Worm (Caenorhabditis elegans) whole organism, L4 larva: ENCODE data around the gene F21G4.5.

Source experiments
- D1046.2 ChIP-seq: fragments of 200-800 bp; sonication (Bioruptor generic); IDR thresholded peaks from 2 replicates; pipeline ENCODE4 v1.3.6; 2022; ENCODE audit warnings: missing genetic modification characterization, missing compliant biosample characterization
- F10B5.3 ChIP-seq: sonication (generic microtip); optimal IDR thresholded peaks from 2 replicates; lab custom pipeline; 2016; ENCODE audit warnings: mild to moderate bottlenecking, missing genetic modification characterization, missing compliant biosample characterization
- F26F4.8 ChIP-seq: fragments of 200-800 bp; sonication (Bioruptor generic); conservative IDR thresholded peaks from 2 replicates; pipeline ENCODE4 v1.3.6; 2022; ENCODE audit warnings: missing genetic modification characterization, missing compliant biosample characterization
- F37D6.2 ChIP-seq: sonication (generic microtip); optimal IDR thresholded peaks from 2 replicates; lab custom pipeline; 2016; ENCODE audit warnings: mild to moderate bottlenecking, missing genetic modification characterization, missing compliant biosample characterization
- F44E2.7 ChIP-seq: fragments of 200-800 bp; sonication (Bioruptor generic); IDR thresholded peaks from 2 replicates; pipeline ENCODE4 v2.1.2; 2022; ENCODE audit warnings: missing genetic modification characterization, missing compliant biosample characterization
- R02D3.7 ChIP-seq: fragments of 150-350 bp; sonication (generic microtip); optimal IDR thresholded peaks from 3 replicates; lab custom pipeline; 2014; ENCODE audit warnings: missing biosample characterization, missing genetic modification characterization
- Y75B8A.6 ChIP-seq: fragments of 200-800 bp; sonication (Bioruptor generic); IDR thresholded peaks from 2 replicates; pipeline ENCODE4 v1.3.6; 2022; ENCODE audit warnings: missing genetic modification reagents, missing genetic modification characterization, missing compliant biosample characterization
- ama-1 ChIP-seq: fragments of 150-350 bp; optimal IDR thresholded peaks from 2 replicates; lab custom pipeline; 2014; ENCODE audit warnings: inconsistent platforms, mixed read lengths
- arid-1 ChIP-seq: fragments of 200-800 bp; sonication (Bioruptor generic); conservative IDR thresholded peaks from 2 replicates; pipeline ENCODE4 v1.3.6; 2022; ENCODE audit warnings: missing genetic modification reagents, missing genetic modification characterization, missing compliant biosample characterization
- ceh-32 ChIP-seq: sonication (generic microtip); optimal IDR thresholded peaks from 2 replicates; lab custom pipeline; 2016; ENCODE audit warnings: mild to moderate bottlenecking, missing genetic modification characterization, missing compliant biosample characterization; ENCODE audit not compliant: poor library complexity
- ceh-62 ChIP-seq: sonication (generic microtip); optimal IDR thresholded peaks from 2 replicates; lab custom pipeline; 2017; ENCODE audit warnings: missing biosample characterization, missing genetic modification characterization
- ceh-82 ChIP-seq: sonication (generic microtip); optimal IDR thresholded peaks from 2 replicates; lab custom pipeline; 2017; ENCODE audit warnings: missing biosample characterization, missing genetic modification characterization
- ces-1 ChIP-seq: fragments of 150-350 bp; sonication (generic microtip); optimal IDR thresholded peaks from 4 replicates; lab custom pipeline; 2014; ENCODE audit warnings: missing biosample characterization, missing genetic modification reagents, missing genetic modification characterization
- ctbp-1 ChIP-seq: fragments of 200-800 bp; sonication (Bioruptor generic); IDR thresholded peaks from 2 replicates; pipeline ENCODE4 v1.3.6; 2022; ENCODE audit warnings: missing genetic modification reagents, missing genetic modification characterization, missing compliant biosample characterization
- daf-12 ChIP-seq: fragments of 150-350 bp; optimal IDR thresholded peaks from 2 replicates; lab custom pipeline; 2014; ENCODE audit warnings: missing biosample characterization, missing genetic modification reagents, missing genetic modification characterization
- daf-16 ChIP-seq, 3 experiments: sonication (generic microtip); optimal IDR thresholded peaks; 2 replicates each; lab custom pipeline; 2016 to 2017; ENCODE audit warnings: missing genetic modification characterization in 3 of 3, missing genetic modification reagents in 3 of 3, mild to moderate bottlenecking in 2 of 3, missing compliant biosample characterization in 2 of 3, missing biosample characterization in 1 of 3, moderate library complexity in 1 of 3
- daf-8 ChIP-seq: fragments of 200-800 bp; sonication (Bioruptor generic); IDR thresholded peaks from 2 replicates; pipeline ENCODE4 v1.3.6; 2022; ENCODE audit warnings: missing genetic modification characterization, missing compliant biosample characterization
- dmd-8 ChIP-seq: fragments of 200-800 bp; sonication (Bioruptor generic); IDR thresholded peaks from 2 replicates; pipeline ENCODE4 v1.3.6; 2022; ENCODE audit warnings: missing genetic modification characterization, missing compliant biosample characterization
- dmd-9 ChIP-seq: fragments of 200-800 bp; sonication (Bioruptor generic); IDR thresholded peaks from 2 replicates; pipeline ENCODE4 v1.3.6; 2022; ENCODE audit warnings: missing genetic modification reagents, missing genetic modification characterization, missing compliant biosample characterization
- dve-1 ChIP-seq: sonication (generic microtip); optimal IDR thresholded peaks from 2 replicates; lab custom pipeline; 2017; ENCODE audit warnings: antibody characterized with exemption, mild to moderate bottlenecking, missing genetic modification characterization, missing compliant biosample characterization; ENCODE audit not compliant: insufficient read depth
- fos-1 ChIP-seq: fragments of 150-350 bp; optimal IDR thresholded peaks from 2 replicates; lab custom pipeline; 2014; ENCODE audit warnings: missing biosample characterization, missing genetic modification characterization
- hlh-11 ChIP-seq: fragments of 200-800 bp; sonication (Bioruptor generic); optimal IDR thresholded peaks from 2 replicates; lab custom pipeline; 2018; ENCODE audit warnings: mild to moderate bottlenecking, missing genetic modification characterization, missing compliant biosample characterization
- hmg-1.1 ChIP-seq: fragments of 200-800 bp; sonication (Bioruptor generic); IDR thresholded peaks from 2 replicates; pipeline ENCODE4 v1.3.6; 2022; ENCODE audit warnings: missing genetic modification reagents, missing genetic modification characterization, missing compliant biosample characterization
- jun-1 ChIP-seq: fragments of 150-350 bp; optimal IDR thresholded peaks from 2 replicates; lab custom pipeline; 2014; ENCODE audit warnings: missing biosample characterization, missing genetic modification reagents, missing genetic modification characterization
- lin-15B ChIP-seq: fragments of 150-350 bp; sonication (generic microtip); optimal IDR thresholded peaks from 3 replicates; lab custom pipeline; 2014; ENCODE audit warnings: missing biosample characterization, missing genetic modification characterization
- lin-39 ChIP-seq: fragments of 150-350 bp; optimal IDR thresholded peaks from 2 replicates; lab custom pipeline; 2014; ENCODE audit warnings: missing biosample characterization, missing genetic modification reagents, missing genetic modification characterization
- lsy-2 ChIP-seq, 2 experiments: fragments of 150-350 bp in 1 of 2; sonication (generic microtip) in 1 of 2; optimal IDR thresholded peaks; 2 replicates each; lab custom pipeline; 2014 to 2017; ENCODE audit warnings: missing biosample characterization in 2 of 2, missing genetic modification characterization in 2 of 2
- mep-1 ChIP-seq: fragments of 150-350 bp; sonication (generic microtip); optimal IDR thresholded peaks from 3 replicates; lab custom pipeline; 2014; ENCODE audit warnings: missing biosample characterization, missing genetic modification characterization
- mxl-2 ChIP-seq: fragments of 200-800 bp; sonication (Bioruptor generic); conservative IDR thresholded peaks from 2 replicates; pipeline ENCODE4 v1.3.6; 2022; ENCODE audit warnings: missing genetic modification reagents, missing genetic modification characterization, missing compliant biosample characterization
- mxl-3 ChIP-seq: fragments of 200-800 bp; sonication (Bioruptor generic); optimal IDR thresholded peaks from 2 replicates; lab custom pipeline; 2018; ENCODE audit warnings: mild to moderate bottlenecking, missing genetic modification characterization, missing compliant biosample characterization
- nhr-11 ChIP-seq: fragments of 150-350 bp; optimal IDR thresholded peaks from 2 replicates; lab custom pipeline; 2014; ENCODE audit warnings: missing biosample characterization, missing genetic modification characterization
- nhr-111 ChIP-seq: fragments of 200-800 bp; sonication (Bioruptor generic); optimal IDR thresholded peaks from 2 replicates; lab custom pipeline; 2018; ENCODE audit warnings: mild to moderate bottlenecking, missing genetic modification characterization, missing compliant biosample characterization
- nhr-237 ChIP-seq: sonication (generic microtip); optimal IDR thresholded peaks from 2 replicates; lab custom pipeline; 2017; ENCODE audit warnings: missing biosample characterization, missing genetic modification characterization
- nhr-28 ChIP-seq: fragments of 150-350 bp; optimal IDR thresholded peaks from 2 replicates; lab custom pipeline; 2014; ENCODE audit warnings: missing biosample characterization, missing genetic modification characterization
- nhr-6 ChIP-seq: fragments of 150-350 bp; optimal IDR thresholded peaks from 2 replicates; lab custom pipeline; 2014; ENCODE audit warnings: missing biosample characterization, missing genetic modification characterization
- nhr-76 ChIP-seq: fragments of 150-350 bp; optimal IDR thresholded peaks from 2 replicates; lab custom pipeline; 2014; ENCODE audit warnings: missing biosample characterization, missing genetic modification characterization
- nhr-77 ChIP-seq: fragments of 150-350 bp; optimal IDR thresholded peaks from 2 replicates; lab custom pipeline; 2014; ENCODE audit warnings: missing biosample characterization, missing genetic modification characterization
- pqm-1 ChIP-seq: sonication (generic microtip); optimal IDR thresholded peaks from 2 replicates; lab custom pipeline; 2017; ENCODE audit warnings: missing biosample characterization, missing genetic modification characterization
- snpc-4 ChIP-seq: fragments of 150-350 bp; optimal IDR thresholded peaks from 2 replicates; lab custom pipeline; 2014; ENCODE audit warnings: missing biosample characterization, missing genetic modification characterization
- tra-1 ChIP-seq: fragments of 200-800 bp; sonication (Bioruptor generic); IDR thresholded peaks from 2 replicates; pipeline ENCODE4 v1.3.6; 2022; ENCODE audit warnings: missing genetic modification reagents, missing genetic modification characterization, missing compliant biosample characterization
- unc-62 ChIP-seq, 3 experiments: fragments of 150-350 bp in 1 of 3; sonication (generic microtip); optimal IDR thresholded peaks in 2 of 3; peaks in 1 of 3; 1 replicate in 1 of 3; 2 replicates in 2 of 3; lab custom pipeline; 2014 to 2017; ENCODE audit warnings: missing biosample characterization in 3 of 3, missing genetic modification characterization in 3 of 3, missing genetic modification reagents in 3 of 3, missing genotype in 1 of 3
- vab-7 ChIP-seq: fragments of 200-800 bp; sonication (Bioruptor generic); IDR thresholded peaks from 2 replicates; pipeline ENCODE4 v1.3.6; 2022; ENCODE audit warnings: missing genetic modification reagents, missing genetic modification characterization, missing compliant biosample characterization
- zfp-2 ChIP-seq: sonication (generic microtip); optimal IDR thresholded peaks from 2 replicates; lab custom pipeline; 2016; ENCODE audit warnings: mild to moderate bottlenecking, missing genetic modification characterization, missing compliant biosample characterization
- zip-2 ChIP-seq: fragments of 150-350 bp; optimal IDR thresholded peaks from 2 replicates; lab custom pipeline; 2014; ENCODE audit warnings: missing biosample characterization, missing genetic modification characterization

F21G4.5 gene

ce11 chrX:9948528-9948927, 42.6 kb downstream of the F21G4.5 start:
- TF ChIP-seq dve-1 (tag; lab: Kevin White, UChicago) (no peak), zfp-2 (tag; lab: Kevin White, UChicago) (no peak), dmd-8 (GFP tag; lab: Robert Waterston, UW) (no peak), unc-62 (GFP tag; optimal IDR thresholded peaks at IDR 0.05 in 1 of 2; lab: Kevin White, UChicago) (peak in 1 of 2 experiments; percentile 96), unc-62 (tag; optimal IDR thresholded peaks at IDR 0.05; lab: Kevin White, UChicago) (no peak), F44E2.7 (GFP tag; lab: Robert Waterston, UW) (no peak)

- TF ChIP-seq nhr-237 (tag; lab: Kevin White, UChicago) (no peak), F26F4.8 (GFP tag; lab: Robert Waterston, UW) (no peak), D1046.2 (GFP tag; lab: Robert Waterston, UW) (no peak), lin-15B (tag; lab: Kevin White, UChicago) (no peak), ceh-82 (no peak), nhr-6 (tag; lab: Kevin White, UChicago) (no peak), nhr-76 (no peak), arid-1 (GFP tag; lab: Robert Waterston, UW) (no peak), snpc-4 (tag; lab: Kevin White, UChicago) (no peak), vab-7 (GFP tag; lab: Robert Waterston, UW) (no peak), mep-1 (tag; lab: Kevin White, UChicago) (no peak), R02D3.7 (no peak), ctbp-1 (GFP tag; lab: Robert Waterston, UW) (no peak), nhr-11 (tag; lab: Kevin White, UChicago) (no peak), hmg-1.1 (GFP tag; lab: Robert Waterston, UW) (no peak), nhr-28 (tag; lab: Kevin White, UChicago) (no peak)
- TF ChIP-seq, all 104 proteins: peak for 0
These were observed 43.0 kb downstream of the F21G4.5 start, which contains the start of gene nas-37 for ce11 chrX:9948963-9949362. Gene nas-37, minus strand, starts transcription at chrX:9949063.

ce11 chrX:9954483-9955041, 48.6 kb downstream of the F21G4.5 start, which contains the start of gene cysl-1:
Gene cysl-1, minus strand, starts transcription at chrX:9954533.
- TF ChIP-seq daf-16 (GFP tag; optimal IDR thresholded peaks at IDR 0.05; lab: Kevin White, UChicago) (peak in 1 of 2 experiments; percentile 80), daf-16 (tag; optimal IDR thresholded peaks at IDR 0.05; lab: Kevin White, UChicago) (no peak), mxl-2 (GFP tag; lab: Robert Waterston, UW) (no peak), ceh-62 (no peak), hlh-11 (peak; percentile 23), nhr-111 (GFP tag; lab: Kevin White, UChicago) (no peak), ceh-32 (tag; lab: Kevin White, UChicago) (no peak), D1046.2 (GFP tag; lab: Robert Waterston, UW) (no peak), unc-62 (GFP tag; optimal IDR thresholded peaks at IDR 0.05 in 1 of 2; lab: Kevin White, UChicago) (no peak), unc-62 (tag; optimal IDR thresholded peaks at IDR 0.05; lab: Kevin White, UChicago) (no peak), pqm-1 (tag; lab: Kevin White, UChicago) (no peak), ama-1 (no peak), tra-1 (GFP tag; lab: Robert Waterston, UW) (no peak), F26F4.8 (GFP tag; lab: Robert Waterston, UW) (no peak), nhr-6 (tag; lab: Kevin White, UChicago) (no peak), mep-1 (tag; lab: Kevin White, UChicago) (no peak), lin-39 (tag; lab: Kevin White, UChicago) (no peak), lsy-2 (tag; optimal IDR thresholded peaks at IDR 0.05; lab: Kevin White, UChicago) (no peak), lin-15B (tag; lab: Kevin White, UChicago) (no peak), mxl-3 (GFP tag; lab: Kevin White, UChicago) (peak; percentile 35), ctbp-1 (GFP tag; lab: Robert Waterston, UW) (no peak), F10B5.3 (tag; lab: Kevin White, UChicago) (no peak), dmd-8 (GFP tag; lab: Robert Waterston, UW) (no peak), nhr-11 (tag; lab: Kevin White, UChicago) (peak; percentile 24), fos-1 (tag; lab: Kevin White, UChicago) (no peak), nhr-77 (tag; lab: Kevin White, UChicago) (no peak), zip-2 (tag; lab: Kevin White, UChicago) (no peak), F37D6.2 (tag; lab: Kevin White, UChicago) (no peak), nhr-28 (tag; lab: Kevin White, UChicago) (peak; percentile 28), arid-1 (GFP tag; lab: Robert Waterston, UW) (no peak), Y75B8A.6 (GFP tag; lab: Robert Waterston, UW) (no peak), ces-1 (GFP tag; lab: Kevin White, UChicago) (no peak), daf-12 (tag; lab: Kevin White, UChicago) (no peak), ceh-82 (no peak), nhr-237 (tag; lab: Kevin White, UChicago) (no peak), daf-8 (no peak), jun-1 (tag; lab: Kevin White, UChicago) (no peak), dmd-9 (GFP tag; lab: Robert Waterston, UW) (no peak)
